Worm (Caenorhabditis elegans) whole organism, L4 larva: ENCODE results near the gene sra-1.

Experiments
- D1046.2 ChIP-seq: fragments of 200-800 bp; sonication (Bioruptor generic); IDR thresholded peaks from 2 replicates; pipeline ENCODE4 v1.3.6; 2022; ENCODE audit warnings: missing genetic modification characterization, missing compliant biosample characterization
- F10B5.3 ChIP-seq: sonication (generic microtip); optimal IDR thresholded peaks from 2 replicates; lab custom pipeline; 2016; ENCODE audit warnings: mild to moderate bottlenecking, missing genetic modification characterization, missing compliant biosample characterization
- F26F4.8 ChIP-seq: fragments of 200-800 bp; sonication (Bioruptor generic); conservative IDR thresholded peaks from 2 replicates; pipeline ENCODE4 v1.3.6; 2022; ENCODE audit warnings: missing genetic modification characterization, missing compliant biosample characterization
- F37D6.2 ChIP-seq: sonication (generic microtip); optimal IDR thresholded peaks from 2 replicates; lab custom pipeline; 2016; ENCODE audit warnings: mild to moderate bottlenecking, missing genetic modification characterization, missing compliant biosample characterization
- T26A8.4 ChIP-seq: fragments of 200-800 bp; sonication (Bioruptor generic); IDR thresholded peaks from 2 replicates; pipeline ENCODE4 v1.3.6; 2022; ENCODE audit warnings: missing genetic modification characterization, missing compliant biosample characterization
- Y105C5A.15 ChIP-seq: fragments of 200-800 bp; sonication (Bioruptor generic); IDR thresholded peaks from 2 replicates; pipeline ENCODE4 v1.3.6; 2022; ENCODE audit warnings: missing genetic modification characterization, missing compliant biosample characterization
- Y5F2A.4 ChIP-seq: fragments of 200-800 bp; sonication (Bioruptor generic); optimal IDR thresholded peaks from 2 replicates; lab custom pipeline; 2018; ENCODE audit warnings: mild to moderate bottlenecking, missing genetic modification characterization, missing compliant biosample characterization
- Y75B8A.6 ChIP-seq: fragments of 200-800 bp; sonication (Bioruptor generic); IDR thresholded peaks from 2 replicates; pipeline ENCODE4 v1.3.6; 2022; ENCODE audit warnings: missing genetic modification reagents, missing genetic modification characterization, missing compliant biosample characterization
- ZK546.5 ChIP-seq, 2 experiments: sonication (generic microtip); optimal IDR thresholded peaks; 2 replicates each; lab custom pipeline; 2017; ENCODE audit warnings: missing biosample characterization in 2 of 2, missing genetic modification characterization in 2 of 2
- aly-2 ChIP-seq: sonication (generic microtip); optimal IDR thresholded peaks from 2 replicates; lab custom pipeline; 2018; ENCODE audit warnings: missing biosample characterization, missing genetic modification characterization
- attf-4 ChIP-seq: sonication (generic microtip); optimal IDR thresholded peaks from 3 replicates; lab custom pipeline; 2017; ENCODE audit warnings: missing biosample characterization, missing genetic modification characterization
- ceh-28 ChIP-seq: fragments of 150-350 bp; optimal IDR thresholded peaks from 2 replicates; lab custom pipeline; 2014; ENCODE audit warnings: missing biosample characterization, missing genetic modification reagents, missing genetic modification characterization
- ceh-32 ChIP-seq: sonication (generic microtip); optimal IDR thresholded peaks from 2 replicates; lab custom pipeline; 2016; ENCODE audit warnings: mild to moderate bottlenecking, missing genetic modification characterization, missing compliant biosample characterization; ENCODE audit not compliant: poor library complexity
- ceh-44 ChIP-seq: fragments of 200-800 bp; sonication (Bioruptor generic); IDR thresholded peaks from 2 replicates; pipeline ENCODE4 v1.3.6; 2022; ENCODE audit warnings: missing genetic modification reagents, missing genetic modification characterization, missing compliant biosample characterization
- ceh-82 ChIP-seq: sonication (generic microtip); optimal IDR thresholded peaks from 2 replicates; lab custom pipeline; 2017; ENCODE audit warnings: missing biosample characterization, missing genetic modification characterization
- cey-2 ChIP-seq: sonication (generic microtip); optimal IDR thresholded peaks from 3 replicates; lab custom pipeline; 2017; ENCODE audit warnings: missing genetic modification characterization, mild to moderate bottlenecking, missing compliant biosample characterization, antibody characterized with exemption, borderline replicate concordance; ENCODE audit not compliant: insufficient read depth
- ctbp-1 ChIP-seq: fragments of 200-800 bp; sonication (Bioruptor generic); IDR thresholded peaks from 2 replicates; pipeline ENCODE4 v1.3.6; 2022; ENCODE audit warnings: missing genetic modification reagents, missing genetic modification characterization, missing compliant biosample characterization
- daf-12 ChIP-seq: fragments of 150-350 bp; optimal IDR thresholded peaks from 2 replicates; lab custom pipeline; 2014; ENCODE audit warnings: missing biosample characterization, missing genetic modification reagents, missing genetic modification characterization
- daf-16 ChIP-seq, 3 experiments: sonication (generic microtip); optimal IDR thresholded peaks; 2 replicates each; lab custom pipeline; 2016 to 2017; ENCODE audit warnings: missing genetic modification characterization in 3 of 3, missing genetic modification reagents in 3 of 3, mild to moderate bottlenecking in 2 of 3, missing compliant biosample characterization in 2 of 3, missing biosample characterization in 1 of 3, moderate library complexity in 1 of 3
- daf-19 ChIP-seq: fragments of 200-800 bp; sonication (Bioruptor generic); conservative IDR thresholded peaks from 2 replicates; pipeline ENCODE4 v1.3.6; 2022; ENCODE audit warnings: missing genetic modification characterization, missing compliant biosample characterization
- dmd-6 ChIP-seq: fragments of 200-800 bp; sonication (Bioruptor generic); IDR thresholded peaks from 2 replicates; pipeline ENCODE4 v1.3.6; 2022; ENCODE audit warnings: missing genetic modification reagents, missing genetic modification characterization, missing compliant biosample characterization
- dmd-9 ChIP-seq: fragments of 200-800 bp; sonication (Bioruptor generic); IDR thresholded peaks from 2 replicates; pipeline ENCODE4 v1.3.6; 2022; ENCODE audit warnings: missing genetic modification reagents, missing genetic modification characterization, missing compliant biosample characterization
- duxl-1 ChIP-seq: sonication (generic microtip); optimal IDR thresholded peaks from 2 replicates; lab custom pipeline; 2016; ENCODE audit warnings: mild to moderate bottlenecking, missing genetic modification characterization, moderate library complexity, missing compliant biosample characterization; ENCODE audit not compliant: poor library complexity
- egl-27 ChIP-seq: sonication (generic microtip); optimal IDR thresholded peaks from 3 replicates; lab custom pipeline; 2017; ENCODE audit warnings: missing biosample characterization, missing genetic modification reagents, missing genetic modification characterization
- egl-43 ChIP-seq: fragments of 200-800 bp; sonication (Bioruptor generic); IDR thresholded peaks from 2 replicates; pipeline ENCODE4 v1.3.6; 2022; ENCODE audit warnings: missing genetic modification reagents, missing genetic modification characterization, missing compliant biosample characterization
- gei-8 ChIP-seq: fragments of 200-800 bp; sonication (Bioruptor generic); optimal IDR thresholded peaks from 2 replicates; lab custom pipeline; 2018; ENCODE audit warnings: mild to moderate bottlenecking, missing genetic modification characterization, missing compliant biosample characterization
- jun-1 ChIP-seq: fragments of 150-350 bp; optimal IDR thresholded peaks from 2 replicates; lab custom pipeline; 2014; ENCODE audit warnings: missing biosample characterization, missing genetic modification reagents, missing genetic modification characterization
- lin-1 ChIP-seq: fragments of 200-800 bp; sonication (Bioruptor generic); IDR thresholded peaks from 2 replicates; pipeline ENCODE4 v1.3.6; 2022; ENCODE audit warnings: missing genetic modification reagents, missing genetic modification characterization, missing compliant biosample characterization
- lin-15B ChIP-seq: fragments of 150-350 bp; sonication (generic microtip); optimal IDR thresholded peaks from 3 replicates; lab custom pipeline; 2014; ENCODE audit warnings: missing biosample characterization, missing genetic modification characterization
- lin-38 ChIP-seq: fragments of 200-800 bp; sonication (Bioruptor generic); IDR thresholded peaks from 2 replicates; pipeline ENCODE4 v1.3.6; 2022; ENCODE audit warnings: missing genetic modification reagents, missing genetic modification characterization, missing compliant biosample characterization
- madf-5 ChIP-seq, 2 experiments: fragments of 200-800 bp; sonication (Bioruptor generic); IDR thresholded peaks; 2 replicates each; pipeline ENCODE4 v1.3.6; 2022; ENCODE audit warnings: missing compliant biosample characterization in 2 of 2, missing genetic modification characterization in 2 of 2
- mdt-29 ChIP-seq: fragments of 200-800 bp; sonication (Bioruptor generic); IDR thresholded peaks from 2 replicates; pipeline ENCODE4 v1.3.6; 2022; ENCODE audit warnings: missing genetic modification reagents, missing genetic modification characterization, missing compliant biosample characterization
- mep-1 ChIP-seq: fragments of 150-350 bp; sonication (generic microtip); optimal IDR thresholded peaks from 3 replicates; lab custom pipeline; 2014; ENCODE audit warnings: missing biosample characterization, missing genetic modification characterization
- mes-2 ChIP-seq: sonication (generic microtip); optimal IDR thresholded peaks from 2 replicates; lab custom pipeline; 2016; ENCODE audit warnings: missing genotype, mild to moderate bottlenecking, missing genetic modification characterization, missing compliant biosample characterization; ENCODE audit not compliant: poor library complexity, severe bottlenecking
- mxl-3 ChIP-seq: fragments of 200-800 bp; sonication (Bioruptor generic); optimal IDR thresholded peaks from 2 replicates; lab custom pipeline; 2018; ENCODE audit warnings: mild to moderate bottlenecking, missing genetic modification characterization, missing compliant biosample characterization
- nhr-10 ChIP-seq: fragments of 150-350 bp; optimal IDR thresholded peaks from 2 replicates; lab custom pipeline; 2014; ENCODE audit warnings: missing biosample characterization, missing genetic modification characterization
- nhr-111 ChIP-seq: fragments of 200-800 bp; sonication (Bioruptor generic); optimal IDR thresholded peaks from 2 replicates; lab custom pipeline; 2018; ENCODE audit warnings: mild to moderate bottlenecking, missing genetic modification characterization, missing compliant biosample characterization
- nhr-237 ChIP-seq: sonication (generic microtip); optimal IDR thresholded peaks from 2 replicates; lab custom pipeline; 2017; ENCODE audit warnings: missing biosample characterization, missing genetic modification characterization
- nhr-25 ChIP-seq: sonication (generic microtip); optimal IDR thresholded peaks from 2 replicates; lab custom pipeline; 2017; ENCODE audit warnings: missing genetic modification characterization, mild to moderate bottlenecking, missing compliant biosample characterization, antibody characterized with exemption, moderate library complexity, borderline replicate concordance; ENCODE audit not compliant: insufficient read depth
- nhr-28 ChIP-seq: fragments of 150-350 bp; optimal IDR thresholded peaks from 2 replicates; lab custom pipeline; 2014; ENCODE audit warnings: missing biosample characterization, missing genetic modification characterization
- nhr-42 ChIP-seq: fragments of 200-800 bp; sonication (Bioruptor generic); IDR thresholded peaks from 2 replicates; pipeline ENCODE4 v1.3.6; 2022; ENCODE audit warnings: missing genetic modification characterization, missing compliant biosample characterization
- nhr-48 ChIP-seq: sonication (generic microtip); optimal IDR thresholded peaks from 2 replicates; lab custom pipeline; 2016; ENCODE audit warnings: mild to moderate bottlenecking, missing genetic modification characterization, missing compliant biosample characterization
- nhr-6 ChIP-seq: fragments of 150-350 bp; optimal IDR thresholded peaks from 2 replicates; lab custom pipeline; 2014; ENCODE audit warnings: missing biosample characterization, missing genetic modification characterization
- saeg-2 ChIP-seq: fragments of 200-800 bp; sonication (Bioruptor generic); IDR thresholded peaks from 2 replicates; pipeline ENCODE4 v1.3.6; 2022; ENCODE audit warnings: missing genetic modification reagents, missing genetic modification characterization, missing compliant biosample characterization
- sdz-12 ChIP-seq: fragments of 200-800 bp; sonication (Bioruptor generic); optimal IDR thresholded peaks from 2 replicates; lab custom pipeline; 2018; ENCODE audit warnings: mild to moderate bottlenecking, missing genetic modification characterization, missing compliant biosample characterization
- set-16 ChIP-seq: fragments of 200-800 bp; sonication (Bioruptor generic); IDR thresholded peaks from 2 replicates; pipeline ENCODE4 v1.3.6; 2022; ENCODE audit warnings: missing genetic modification reagents, missing genetic modification characterization, missing compliant biosample characterization
- snpc-1.2 ChIP-seq: fragments of 200-800 bp; sonication (Bioruptor generic); IDR thresholded peaks from 2 replicates; pipeline ENCODE4 v1.3.6; 2022; ENCODE audit warnings: missing genetic modification reagents, missing genetic modification characterization, missing compliant biosample characterization
- spr-3 ChIP-seq: fragments of 200-800 bp; sonication (Bioruptor generic); optimal IDR thresholded peaks from 2 replicates; lab custom pipeline; 2018; ENCODE audit warnings: mild to moderate bottlenecking, missing genetic modification characterization, missing compliant biosample characterization
- zfp-3 ChIP-seq: fragments of 200-800 bp; sonication (Bioruptor generic); conservative IDR thresholded peaks from 2 replicates; pipeline ENCODE4 v1.3.6; 2022; ENCODE audit warnings: missing genetic modification reagents, missing genetic modification characterization, missing compliant biosample characterization
- zip-2 ChIP-seq: fragments of 150-350 bp; optimal IDR thresholded peaks from 2 replicates; lab custom pipeline; 2014; ENCODE audit warnings: missing biosample characterization, missing genetic modification characterization

sra-1 gene

ce11 chrII:9566045-9566444, 44.6 kb upstream of the sra-1 start (continued):
- TF ChIP-seq daf-19 (GFP tag; lab: Robert Waterston, UW) (no peak), mes-2 (tag; lab: Kevin White, UChicago) (peak; percentile 73), snpc-1.2 (GFP tag; lab: Robert Waterston, UW) (peak; percentile 73), sdz-12 (GFP tag; lab: Kevin White, UChicago) (peak; percentile 69), zfp-3 (GFP tag; lab: Robert Waterston, UW) (peak; percentile 49; the same call in 1 of the 2 replicates), saeg-2 (GFP tag; lab: Robert Waterston, UW) (0 out of 2 replicates have a peak, but pooled peaks have one; percentile 46), nhr-48 (tag; lab: Kevin White, UChicago) (peak; percentile 62), cey-2 (tag; lab: Kevin White, UChicago) (no peak), Y5F2A.4 (GFP tag; lab: Kevin White, UChicago) (no peak), spr-3 (GFP tag; lab: Kevin White, UChicago) (peak; percentile 71), duxl-1 (tag; lab: Kevin White, UChicago) (peak; percentile 59), nhr-10 (tag; lab: Kevin White, UChicago) (no peak), Y105C5A.15 (GFP tag; lab: Robert Waterston, UW) (peak; percentile 79; the same call in 1 of the 2 replicates), jun-1 (tag; lab: Kevin White, UChicago) (no peak), F37D6.2 (no peak), T26A8.4 (GFP tag; lab: Robert Waterston, UW) (peak; percentile 65; the same call in 1 of the 2 replicates), ceh-82 (tag; lab: Kevin White, UChicago) (no peak), ceh-28 (no peak), lin-15B (tag; lab: Kevin White, UChicago) (no peak), lin-1 (GFP tag; lab: Robert Waterston, UW) (peak; percentile 83), lin-38 (GFP tag; lab: Robert Waterston, UW) (peak; percentile 74), nhr-42 (GFP tag; lab: Robert Waterston, UW) (no peak), attf-4 (tag; lab: Kevin White, UChicago) (no peak), F10B5.3 (tag; lab: Kevin White, UChicago) (no peak), mep-1 (peak; percentile 64), egl-43 (peak; percentile 96), nhr-28 (tag; lab: Kevin White, UChicago) (peak; percentile 29), madf-5 (GFP tag; IDR thresholded peaks at IDR 0.05; lab: Robert Waterston, UW) (peak; percentile 91 to 93), egl-27 (tag; lab: Kevin White, UChicago) (no peak), set-16 (peak; percentile 20; the same call in 1 of the 2 replicates), Y75B8A.6 (GFP tag; lab: Robert Waterston, UW) (peak; percentile 72; the same call in 1 of the 2 replicates), dmd-6 (peak; percentile 67), aly-2 (tag; lab: Kevin White, UChicago) (peak; percentile 39), dmd-9 (GFP tag; lab: Robert Waterston, UW) (peak; percentile 57; the same call in 1 of the 2 replicates), nhr-111 (peak; percentile 67), ceh-44 (GFP tag; lab: Robert Waterston, UW) (0 out of 2 replicates have a peak, but pooled peaks have one; percentile 46), nhr-237 (tag; lab: Kevin White, UChicago) (no peak), F26F4.8 (GFP tag; lab: Robert Waterston, UW) (peak; percentile 97), D1046.2 (GFP tag; lab: Robert Waterston, UW) (peak; percentile 85), daf-16 (GFP tag; optimal IDR thresholded peaks at IDR 0.05; lab: Kevin White, UChicago) (peak in 1 of 2 experiments; percentile 79), daf-16 (tag; optimal IDR thresholded peaks at IDR 0.05; lab: Kevin White, UChicago) (peak; percentile 45), mxl-3 (GFP tag; lab: Kevin White, UChicago) (peak; percentile 64), gei-8 (GFP tag; lab: Kevin White, UChicago) (peak; percentile 53), ceh-32 (tag; lab: Kevin White, UChicago) (no peak), ZK546.5 (tag; optimal IDR thresholded peaks at IDR 0.05; lab: Kevin White, UChicago) (no peak), nhr-25 (tag; lab: Kevin White, UChicago) (no peak), mdt-29 (GFP tag; lab: Robert Waterston, UW) (peak; percentile 68; the same call in 1 of the 2 replicates), nhr-6 (tag; lab: Kevin White, UChicago) (peak; percentile 14), zip-2 (tag; lab: Kevin White, UChicago) (no peak), ctbp-1 (GFP tag; lab: Robert Waterston, UW) (peak; percentile 78), daf-12 (tag; lab: Kevin White, UChicago) (no peak)
